Fruit fly (Drosophila melanogaster): ENCODE data around the gene CG11597.

dm6 chr3L:11858745-11859144, 36.7 kb upstream of the CG11597 start:
- no peak for TF ChIP-seq Crg-1 (GFP tag; optimal IDR thresholded peaks at IDR 0.05)
- no peak for TF ChIP-seq CG7045 (GFP tag; optimal IDR thresholded peaks at IDR 0.05)
- TF ChIP-seq CG11617 (GFP tag; optimal IDR thresholded peaks at IDR 0.05) = no peak
- no peak for TF ChIP-seq Mnt (GFP tag; optimal IDR thresholded peaks at IDR 0.05)
- TF ChIP-seq cic (GFP tag; optimal IDR thresholded peaks at IDR 0.05) = no peak
- no peak for TF ChIP-seq Hr96 (GFP tag; optimal IDR thresholded peaks at IDR 0.05)
- no peak for TF ChIP-seq kay (GFP tag; ENCODE audit: borderline replicate concordance)
- no peak for TF ChIP-seq CG14711 (tag; optimal IDR thresholded peaks at IDR 0.05)
- no peak for TF ChIP-seq CG33017 (tag; optimal IDR thresholded peaks at IDR 0.05)
- TF ChIP-seq ovo (GFP tag; optimal IDR thresholded peaks at IDR 0.05) = no peak
- no peak for TF ChIP-seq cnc (optimal IDR thresholded peaks at IDR 0.05)
- no peak for TF ChIP-seq tj (GFP tag; optimal IDR thresholded peaks at IDR 0.05)
- TF ChIP-seq Clk (GFP tag; optimal IDR thresholded peaks at IDR 0.05) = no peak
- TF ChIP-seq CG1620 (GFP tag; optimal IDR thresholded peaks at IDR 0.05) = no peak
